Fruit fly (Drosophila melanogaster) whole organism, adult: ENCODE results near the gene CG31832.

Experiments
- CG11617 ChIP-seq: fragments of 200-800 bp; sonication (Bioruptor generic); optimal IDR thresholded peaks from 2 replicates; lab custom pipeline; 2017; ENCODE audit warnings: mild to moderate bottlenecking, missing biosample characterization, missing genetic modification reagents, missing genetic modification characterization
- CG12768 ChIP-seq: fragments of 200-800 bp; sonication (Bioruptor generic); optimal IDR thresholded peaks from 2 replicates; lab custom pipeline; 2017; ENCODE audit warnings: missing biosample characterization, missing genetic modification characterization, mild to moderate bottlenecking, moderate library complexity, missing genetic modification reagents
- CG14711 ChIP-seq: fragments of 200-800 bp; sonication (Bioruptor generic); optimal IDR thresholded peaks from 2 replicates; lab custom pipeline; 2018; ENCODE audit warnings: missing biosample characterization, mild to moderate bottlenecking, missing genetic modification characterization, moderate library complexity
- CG1620 ChIP-seq: fragments of 200-800 bp; sonication (Bioruptor generic); optimal IDR thresholded peaks from 2 replicates; lab custom pipeline; 2016; ENCODE audit warnings: missing biosample characterization, missing genetic modification characterization
- CG33017 ChIP-seq: fragments of 200-800 bp; sonication (Bioruptor generic); optimal IDR thresholded peaks from 2 replicates; lab custom pipeline; 2018; ENCODE audit warnings: missing biosample characterization, mild to moderate bottlenecking, missing genetic modification characterization, moderate library complexity
- CG5204 ChIP-seq: fragments of 200-800 bp; sonication (Bioruptor generic); optimal IDR thresholded peaks from 2 replicates; lab custom pipeline; 2016; ENCODE audit warnings: missing biosample characterization, missing genetic modification characterization
- CG7045 ChIP-seq: fragments of 200-800 bp; sonication (Bioruptor generic); optimal IDR thresholded peaks from 2 replicates; lab custom pipeline; 2017; ENCODE audit warnings: missing biosample characterization, mild to moderate bottlenecking, missing genetic modification characterization
- CG7101 ChIP-seq: fragments of 200-800 bp; sonication (Bioruptor generic); optimal IDR thresholded peaks from 2 replicates; lab custom pipeline; 2018; ENCODE audit warnings: missing biosample characterization, mild to moderate bottlenecking, missing genetic modification characterization, moderate library complexity
- Clk ChIP-seq: fragments of 200-800 bp; sonication (Bioruptor generic); optimal IDR thresholded peaks from 2 replicates; lab custom pipeline; 2017; ENCODE audit warnings: missing biosample characterization, missing genetic modification characterization
- Crg-1 ChIP-seq: fragments of 200-800 bp; sonication (Bioruptor generic); optimal IDR thresholded peaks from 2 replicates; lab custom pipeline; 2016; ENCODE audit warnings: missing biosample characterization, missing genetic modification characterization
- Hr96 ChIP-seq: fragments of 200-800 bp; sonication (Bioruptor generic); optimal IDR thresholded peaks from 2 replicates; lab custom pipeline; 2016; ENCODE audit warnings: missing biosample characterization, missing genetic modification characterization
- Mnt ChIP-seq: fragments of 200-800 bp; sonication (Bioruptor generic); optimal IDR thresholded peaks from 2 replicates; lab custom pipeline; 2016; ENCODE audit warnings: missing biosample characterization, mild to moderate bottlenecking, missing genetic modification characterization
- bab1 ChIP-seq: fragments of 200-800 bp; sonication (Bioruptor generic); optimal IDR thresholded peaks from 3 replicates; lab custom pipeline; 2019; ENCODE audit warnings: missing biosample characterization, mild to moderate bottlenecking, missing genetic modification characterization, moderate library complexity
- cic ChIP-seq: fragments of 200-800 bp; sonication (Bioruptor generic); optimal IDR thresholded peaks from 2 replicates; lab custom pipeline; 2017; ENCODE audit warnings: missing biosample characterization, mild to moderate bottlenecking, missing genetic modification characterization, moderate library complexity
- cnc ChIP-seq, 2 experiments: fragments of >200 bp; optimal IDR thresholded peaks; 2 replicates each; lab custom pipeline; 2017
- kay ChIP-seq: fragments of 200-800 bp; sonication (Bioruptor generic); peaks from one replicate; lab custom pipeline; 2016; ENCODE audit warnings: missing biosample characterization, missing genetic modification characterization, borderline replicate concordance
- ovo ChIP-seq: fragments of 200-800 bp; sonication (Bioruptor generic); optimal IDR thresholded peaks from 2 replicates; lab custom pipeline; 2016; ENCODE audit warnings: missing biosample characterization, missing genetic modification characterization
- pad ChIP-seq: fragments of 200-800 bp; sonication (Bioruptor generic); optimal IDR thresholded peaks from 3 replicates; lab custom pipeline; 2017; ENCODE audit warnings: missing biosample characterization, missing genetic modification characterization, mild to moderate bottlenecking, moderate library complexity, missing genetic modification reagents
- tj ChIP-seq: fragments of 200-800 bp; sonication (Bioruptor generic); optimal IDR thresholded peaks from 3 replicates; lab custom pipeline; 2017; ENCODE audit warnings: missing biosample characterization, mild to moderate bottlenecking, missing genetic modification characterization, moderate library complexity
- toe ChIP-seq: fragments of 200-800 bp; sonication (Bioruptor generic); optimal IDR thresholded peaks from 2 replicates; lab custom pipeline; 2016; ENCODE audit warnings: missing biosample characterization, missing genetic modification characterization

The CG31832 gene

dm6 chr2L:15026582-15026981 lies 5.0 kb downstream of the CG31832 start, which contains the start of gene CG33310:
Gene CG33310, plus strand, starts transcription at chr2L:15026882.
- TF ChIP-seq Clk (no peak), toe (no peak), CG14711 (no peak), CG7045 (GFP tag; lab: Kevin White, UChicago) (no peak), CG5204 (GFP tag; lab: Kevin White, UChicago) (no peak), CG12768 (no peak), cic (GFP tag; lab: Kevin White, UChicago) (no peak), bab1 (GFP tag; lab: Kevin White, UChicago) (no peak), Hr96 (GFP tag; lab: Kevin White, UChicago) (no peak), CG1620 (no peak), kay (GFP tag; lab: Kevin White, UChicago) (no peak), pad (GFP tag; lab: Kevin White, UChicago) (no peak)

- no peak for TF ChIP-seq CG7045 (GFP tag; lab: Kevin White, UChicago)
- no peak for TF ChIP-seq Hr96 (GFP tag; lab: Kevin White, UChicago)
- no peak for TF ChIP-seq CG5204 (GFP tag; lab: Kevin White, UChicago)
- no peak for TF ChIP-seq tj (GFP tag; lab: Kevin White, UChicago)
- TF ChIP-seq toe: no peak
- no peak for TF ChIP-seq CG11617
- TF ChIP-seq CG1620: no peak
- no peak for TF ChIP-seq ovo (GFP tag; lab: Kevin White, UChicago)
- TF ChIP-seq bab1 (GFP tag; lab: Kevin White, UChicago): no peak
- no peak for TF ChIP-seq CG33017 (tag; lab: Kevin White, UChicago)
- no peak for TF ChIP-seq cic (GFP tag; lab: Kevin White, UChicago)
Observed at dm6 chr2L:15016031-15016430, 15.5 kb downstream of the CG31832 start, which contains the start of gene GABA-B-R1. Gene GABA-B-R1, plus strand, starts transcription at chr2L:15016331.

- peak; percentile 13 for TF ChIP-seq cic (GFP tag; lab: Kevin White, UChicago)
- TF ChIP-seq CG12768: no peak
- no peak for TF ChIP-seq ovo (GFP tag; lab: Kevin White, UChicago)
- peak; percentile 2 for TF ChIP-seq Hr96 (GFP tag; lab: Kevin White, UChicago)
- no peak for TF ChIP-seq CG14711
Observed at dm6 chr2L:15013523-15013922, 18.0 kb downstream of the CG31832 start.

dm6 chr2L:15011779-15012178 lies 19.8 kb downstream of the CG31832 start:
- TF ChIP-seq CG12768 (no peak), CG1620 (no peak), Clk (no peak), bab1 (GFP tag; lab: Kevin White, UChicago) (no peak), Crg-1 (GFP tag; lab: Kevin White, UChicago) (no peak), kay (GFP tag; lab: Kevin White, UChicago) (no peak), CG11617 (no peak), CG7045 (GFP tag; lab: Kevin White, UChicago) (no peak), pad (GFP tag; lab: Kevin White, UChicago) (no peak), Hr96 (GFP tag; lab: Kevin White, UChicago) (no peak), ovo (GFP tag; lab: Kevin White, UChicago) (no peak), Mnt (GFP tag; lab: Kevin White, UChicago) (no peak), CG7101 (tag; lab: Kevin White, UChicago) (no peak)

dm6 chr2L:15009703-15010102 lies 21.8 kb downstream of the CG31832 start, which contains the start of the genes THG and Rnmt:
Gene THG, minus strand, starts transcription at chr2L:15009724.
Gene Rnmt, plus strand, starts transcription at chr2L:15009939.
- TF ChIP-seq Mnt (GFP tag; lab: Kevin White, UChicago) (peak; percentile 65), cic (GFP tag; lab: Kevin White, UChicago) (no peak), ovo (GFP tag; lab: Kevin White, UChicago) (peak; percentile 28), CG11617 (peak; percentile 75), CG33017 (tag; lab: Kevin White, UChicago) (peak; percentile 70), Crg-1 (GFP tag; lab: Kevin White, UChicago) (peak; percentile 20), cnc (optimal IDR thresholded peaks at IDR 0.05; lab: Kevin White, UChicago) (no peak), toe (peak; percentile 78), CG7045 (GFP tag; lab: Kevin White, UChicago) (peak; percentile 63), CG12768 (peak; percentile 47), CG5204 (GFP tag; lab: Kevin White, UChicago) (peak; percentile 63), CG14711 (peak; percentile 75), kay (GFP tag; lab: Kevin White, UChicago) (no peak), pad (GFP tag; lab: Kevin White, UChicago) (peak; percentile 26), bab1 (GFP tag; lab: Kevin White, UChicago) (peak; percentile 88), CG7101 (tag; lab: Kevin White, UChicago) (peak; percentile 83), CG1620 (peak; percentile 71), Hr96 (GFP tag; lab: Kevin White, UChicago) (peak; percentile 65), tj (GFP tag; lab: Kevin White, UChicago) (peak; percentile 43), Clk (peak; percentile 30)

DNA sequence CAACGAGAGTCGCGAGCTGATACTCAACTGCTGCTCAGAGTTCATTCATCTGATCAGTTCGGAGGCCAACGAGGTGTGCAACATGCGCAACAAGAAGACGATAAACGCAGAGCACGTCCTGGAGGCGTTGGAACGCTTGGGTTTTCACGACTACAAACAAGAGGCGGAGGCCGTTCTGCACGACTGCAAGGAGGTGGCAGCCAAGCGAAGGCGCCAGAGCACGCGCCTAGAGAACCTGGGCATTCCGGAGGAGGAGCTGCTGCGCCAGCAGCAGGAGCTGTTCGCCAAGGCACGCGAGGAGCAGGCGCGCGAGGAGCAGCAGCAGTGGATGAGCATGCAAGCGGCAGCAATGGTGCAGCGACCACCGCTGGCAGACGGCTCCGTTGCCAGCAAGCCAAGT lies 23.5 kb downstream of the CG31832 start:
- TF ChIP-seq CG12768: no peak
- TF ChIP-seq CG7101 (tag; lab: Kevin White, UChicago): no peak
- no peak for TF ChIP-seq tj (GFP tag; lab: Kevin White, UChicago)
- no peak for TF ChIP-seq CG7045 (GFP tag; lab: Kevin White, UChicago)
- no peak for TF ChIP-seq Hr96 (GFP tag; lab: Kevin White, UChicago)
- no peak for TF ChIP-seq Clk
- TF ChIP-seq toe: no peak
- no peak for TF ChIP-seq pad (GFP tag; lab: Kevin White, UChicago)
- no peak for TF ChIP-seq ovo (GFP tag; lab: Kevin White, UChicago)
- no peak for TF ChIP-seq cic (GFP tag; lab: Kevin White, UChicago)
- no peak for TF ChIP-seq kay (GFP tag; lab: Kevin White, UChicago)
- no peak for TF ChIP-seq CG11617
- no peak for TF ChIP-seq cnc (optimal IDR thresholded peaks at IDR 0.05; lab: Kevin White, UChicago)
